Fruit fly (Drosophila melanogaster) whole organism, embryonic: ENCODE data around the gene Noa36.

Experiments
- CG12104 ChIP-seq: fragments of 200-800 bp; sonication (Bioruptor generic); optimal IDR thresholded peaks from 3 replicates; lab custom pipeline; 2016; ENCODE audit warnings: missing biosample characterization, missing genetic modification characterization
- CG12744 ChIP-seq: fragments of 200-800 bp; sonication (Bioruptor generic); optimal IDR thresholded peaks from 2 replicates; lab custom pipeline; 2016; ENCODE audit warnings: missing biosample characterization, missing genetic modification characterization
- CG14441 ChIP-seq: fragments of 200-800 bp; sonication (Bioruptor generic); IDR thresholded peaks from 2 replicates; pipeline ENCODE4 v1.3.6; 2022; ENCODE audit warnings: missing biosample characterization, missing genetic modification characterization
- CG15479 ChIP-seq: fragments of 200-800 bp; sonication (Bioruptor generic); optimal IDR thresholded peaks from 3 replicates; lab custom pipeline; 2019; ENCODE audit warnings: missing biosample characterization, mild to moderate bottlenecking, missing genetic modification characterization, moderate library complexity
- CG16779 ChIP-seq: fragments of 200-800 bp; sonication (Bioruptor generic); IDR thresholded peaks from 2 replicates; pipeline ENCODE4 v1.3.6; 2022; ENCODE audit warnings: missing biosample characterization, missing genetic modification characterization
- CG17385 ChIP-seq: fragments of 200-800 bp; sonication (Bioruptor generic); optimal IDR thresholded peaks from 3 replicates; lab custom pipeline; 2018; ENCODE audit warnings: missing biosample characterization, mild to moderate bottlenecking, missing genetic modification characterization
- CG17802 ChIP-seq: fragments of 200-800 bp; sonication (Bioruptor generic); optimal IDR thresholded peaks from 2 replicates; lab custom pipeline; 2018; ENCODE audit warnings: missing biosample characterization, mild to moderate bottlenecking, missing genetic modification characterization, moderate library complexity
- CG2889 ChIP-seq: fragments of 200-800 bp; sonication (Bioruptor generic); IDR thresholded peaks from 3 replicates; pipeline ENCODE4 v1.3.6; 2022; ENCODE audit warnings: missing biosample characterization, missing genetic modification characterization
- CG30431 ChIP-seq: fragments of 200-800 bp; sonication (Bioruptor generic); optimal IDR thresholded peaks from 2 replicates; lab custom pipeline; 2017; ENCODE audit warnings: missing biosample characterization, missing genetic modification characterization
- CG32772 ChIP-seq: fragments of 200-800 bp; sonication (Bioruptor generic); IDR thresholded peaks from 2 replicates; pipeline ENCODE4 v1.3.6; 2022; ENCODE audit warnings: missing biosample characterization, missing genetic modification characterization
- CG33557 ChIP-seq: fragments of 200-800 bp; sonication (Bioruptor generic); optimal IDR thresholded peaks from 2 replicates; lab custom pipeline; 2019; ENCODE audit warnings: missing biosample characterization, mild to moderate bottlenecking, missing genetic modification characterization, moderate library complexity
- CG34376 ChIP-seq: fragments of 200-800 bp; sonication (Bioruptor generic); optimal IDR thresholded peaks from 2 replicates; lab custom pipeline; 2018; ENCODE audit warnings: missing biosample characterization, mild to moderate bottlenecking, missing genetic modification characterization
- CG3726 ChIP-seq: fragments of 200-800 bp; sonication (Bioruptor generic); IDR thresholded peaks from 3 replicates; pipeline ENCODE4, ENCODE4 v1.3.6; 2022; ENCODE audit warnings: missing biosample characterization, missing genetic modification characterization
- CG4404 ChIP-seq: fragments of 200-800 bp; sonication (Bioruptor generic); IDR thresholded peaks from 2 replicates; pipeline ENCODE4 v1.3.6; 2022; ENCODE audit warnings: missing biosample characterization, missing genetic modification characterization
- CG7839 ChIP-seq: fragments of 200-800 bp; sonication (Bioruptor generic); optimal IDR thresholded peaks from 3 replicates; lab custom pipeline; 2018; ENCODE audit warnings: missing biosample characterization, mild to moderate bottlenecking, missing genetic modification characterization, moderate library complexity
- CG9817 ChIP-seq: fragments of 200-800 bp; sonication (Bioruptor generic); optimal IDR thresholded peaks from 2 replicates; lab custom pipeline; 2018; ENCODE audit warnings: missing biosample characterization, mild to moderate bottlenecking, missing genetic modification characterization, moderate library complexity
- Dfd ChIP-seq, 2 experiments: fragments of >200 bp; optimal IDR thresholded peaks; 2 replicates each; lab custom pipeline; 2017; ENCODE audit warnings: missing biosample characterization in 2 of 2, missing genetic modification characterization in 2 of 2
- E2f1 ChIP-seq: fragments of 200-800 bp; sonication (Bioruptor generic); IDR thresholded peaks from 2 replicates; pipeline ENCODE4 v1.3.6; 2022; ENCODE audit warnings: missing biosample characterization, missing genetic modification characterization
- Ets65A ChIP-seq: fragments of 200-800 bp; sonication (Bioruptor generic); peaks from one replicate; lab custom pipeline; 2016; ENCODE audit warnings: missing biosample characterization, missing genetic modification characterization
- GATAe ChIP-seq: fragments of 200-800 bp; sonication (Bioruptor generic); conservative IDR thresholded peaks from 2 replicates; pipeline ENCODE4 v1.3.6; 2022; ENCODE audit warnings: missing biosample characterization, missing genetic modification characterization
- HLH4C ChIP-seq: fragments of 200-800 bp; sonication (Bioruptor generic); IDR thresholded peaks from 3 replicates; pipeline ENCODE4 v1.3.6; 2022; ENCODE audit warnings: missing biosample characterization, missing genetic modification characterization; ENCODE audit not compliant: partially characterized antibody
- HmgZ ChIP-seq: fragments of 200-800 bp; sonication (Bioruptor generic); optimal IDR thresholded peaks from 2 replicates; lab custom pipeline; 2018; ENCODE audit warnings: missing biosample characterization, mild to moderate bottlenecking, missing genetic modification characterization
- Hr39 ChIP-seq: fragments of >200 bp; optimal IDR thresholded peaks from 2 replicates; lab custom pipeline; 2017
- Jarid2 ChIP-seq: fragments of 200-800 bp; sonication (Bioruptor generic); optimal IDR thresholded peaks from 3 replicates; lab custom pipeline; 2017; ENCODE audit warnings: mild to moderate bottlenecking, missing biosample characterization, missing genetic modification reagents, missing genetic modification characterization
- Lim3 ChIP-seq: fragments of 200-800 bp; sonication (Bioruptor generic); IDR thresholded peaks from 2 replicates; pipeline ENCODE4 v1.3.6; 2022; ENCODE audit warnings: missing biosample characterization, missing genetic modification characterization
- Lpt ChIP-seq: fragments of >200 bp; optimal IDR thresholded peaks from 2 replicates; lab custom pipeline; 2018; ENCODE audit warnings: missing biosample characterization, missing genetic modification characterization
- Med ChIP-seq: fragments of 200-800 bp; sonication (Bioruptor generic); peaks from one replicate; lab custom pipeline; 2016; ENCODE audit warnings: missing biosample characterization, missing genetic modification characterization, mild to moderate bottlenecking, inconsistent platforms, moderate library complexity
- Oli ChIP-seq: fragments of 200-800 bp; sonication (Bioruptor generic); optimal IDR thresholded peaks from 2 replicates; lab custom pipeline; 2018; ENCODE audit warnings: missing biosample characterization, mild to moderate bottlenecking, missing genetic modification characterization, moderate library complexity
- Spps ChIP-seq: fragments of 200-800 bp; sonication (Bioruptor generic); optimal IDR thresholded peaks from 2 replicates; lab custom pipeline; 2018; ENCODE audit warnings: missing biosample characterization, mild to moderate bottlenecking, missing genetic modification characterization
- Sry-β ChIP-seq: fragments of 200-800 bp; sonication (Bioruptor generic); optimal IDR thresholded peaks from 2 replicates; lab custom pipeline; 2018; ENCODE audit warnings: missing biosample characterization, mild to moderate bottlenecking, missing genetic modification characterization, moderate library complexity
- Trl ChIP-seq, 3 experiments: fragments of >200 bp in 2 of 3; fragments of 200-800 bp in 1 of 3; sonication (Bioruptor generic) in 1 of 3; optimal IDR thresholded peaks; 2 replicates in 1 of 3; 3 replicates in 2 of 3; lab custom pipeline; 2016 to 2017; ENCODE audit warnings: missing biosample characterization in 1 of 3, missing genetic modification characterization in 1 of 3
- bigmax ChIP-seq: fragments of 200-800 bp; sonication (Bioruptor generic); optimal IDR thresholded peaks from 2 replicates; lab custom pipeline; 2018; ENCODE audit warnings: missing biosample characterization, mild to moderate bottlenecking, missing genetic modification characterization
- cg ChIP-seq: fragments of 200-800 bp; sonication (Bioruptor generic); optimal IDR thresholded peaks from 3 replicates; lab custom pipeline; 2019; ENCODE audit warnings: missing biosample characterization, mild to moderate bottlenecking, missing genetic modification characterization, moderate library complexity
- chinmo ChIP-seq: fragments of 200-800 bp; sonication (Bioruptor generic); IDR thresholded peaks from 4 replicates; pipeline ENCODE4 v1.3.6; 2022; ENCODE audit warnings: missing biosample characterization, missing genetic modification characterization; ENCODE audit not compliant: partially characterized antibody
- chm ChIP-seq: fragments of 200-800 bp; sonication (Bioruptor generic); IDR thresholded peaks from 2 replicates; pipeline ENCODE4 v1.3.6; 2022; ENCODE audit warnings: missing biosample characterization, missing genetic modification characterization
- corto ChIP-seq: fragments of 200-800 bp; sonication (Bioruptor generic); optimal IDR thresholded peaks from 2 replicates; lab custom pipeline; 2016; ENCODE audit warnings: missing biosample characterization, mild to moderate bottlenecking, missing genetic modification characterization, moderate library complexity
- da ChIP-seq: fragments of 200-800 bp; sonication (Bioruptor generic); optimal IDR thresholded peaks from 2 replicates; lab custom pipeline; 2016; ENCODE audit warnings: missing biosample characterization, missing genetic modification characterization
- dati ChIP-seq: fragments of 200-800 bp; sonication (Bioruptor generic); IDR thresholded peaks from 2 replicates; pipeline ENCODE4 v1.3.6; 2022; ENCODE audit warnings: missing biosample characterization, missing genetic modification characterization
- gcm ChIP-seq: fragments of 200-800 bp; sonication (Bioruptor generic); optimal IDR thresholded peaks from 2 replicates; lab custom pipeline; 2019; ENCODE audit warnings: missing biosample characterization, mild to moderate bottlenecking, missing genetic modification characterization, moderate library complexity
- grn ChIP-seq: fragments of 200-800 bp; sonication (Bioruptor generic); optimal IDR thresholded peaks from 3 replicates; lab custom pipeline; 2017; ENCODE audit warnings: missing biosample characterization, missing genetic modification characterization
- peb ChIP-seq: fragments of 200-800 bp; sonication (Bioruptor generic); IDR thresholded peaks from 2 replicates; pipeline ENCODE4 v1.3.6; 2022; ENCODE audit warnings: missing biosample characterization, missing genetic modification characterization
- pzg ChIP-seq: fragments of 200-800 bp; sonication (Bioruptor generic); optimal IDR thresholded peaks from 3 replicates; lab custom pipeline; 2018; ENCODE audit warnings: missing biosample characterization, mild to moderate bottlenecking, missing genetic modification characterization, moderate library complexity
- sens ChIP-seq: fragments of 200-800 bp; sonication (Bioruptor generic); peaks from one replicate; lab custom pipeline; 2016; ENCODE audit warnings: missing biosample characterization, missing genetic modification characterization
- slbo ChIP-seq: fragments of 200-800 bp; sonication (Bioruptor generic); IDR thresholded peaks from 2 replicates; pipeline ENCODE4 v1.3.6; 2022; ENCODE audit warnings: missing biosample characterization, missing genetic modification characterization
- so ChIP-seq: fragments of 200-800 bp; sonication (Bioruptor generic); IDR thresholded peaks from 3 replicates; pipeline ENCODE4 v1.3.6; 2022; ENCODE audit warnings: missing biosample characterization, missing genetic modification characterization

Noa36 gene

DNA sequence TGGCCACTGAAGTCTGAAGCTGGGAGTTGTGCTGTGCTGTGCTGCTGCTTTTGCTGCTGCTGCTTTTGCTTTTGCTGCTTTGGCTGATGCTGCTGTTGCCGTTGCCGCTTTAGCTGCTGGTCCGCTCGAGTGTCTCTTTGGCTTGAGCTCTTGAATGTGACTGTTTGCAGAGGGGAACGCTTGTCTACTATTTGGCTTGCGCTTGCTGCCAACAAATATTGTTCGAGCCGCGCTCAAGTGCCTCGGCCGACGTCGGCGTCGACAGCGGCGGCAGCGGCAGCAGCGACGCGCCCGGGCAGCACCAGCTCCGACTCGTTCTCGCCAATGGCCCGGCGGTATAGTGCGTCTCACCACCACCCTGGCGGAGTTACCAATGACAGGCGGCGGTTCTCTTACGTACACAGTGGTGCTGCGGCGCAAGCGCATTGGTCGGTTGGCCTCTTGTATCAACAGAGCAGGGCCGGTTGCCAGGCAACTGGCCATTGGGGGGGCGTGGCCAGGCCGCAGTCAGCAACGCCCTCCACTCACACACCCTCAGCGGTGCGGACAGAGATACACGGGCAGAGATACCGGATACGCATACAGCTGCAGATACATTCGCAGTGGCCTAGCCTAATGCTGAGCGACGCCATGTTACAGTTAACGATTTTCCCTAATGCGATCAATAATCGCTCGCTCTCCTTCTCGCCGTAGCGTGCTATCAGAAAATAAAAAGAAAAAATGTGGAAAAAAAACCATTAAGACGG lies 13.8 kb downstream of the Noa36 start, which contains the start of gene fkh (continued):
- TF ChIP-seq HLH4C (GFP tag; lab: Robert Waterston, UW) = no peak
- TF ChIP-seq bigmax (GFP tag; lab: Kevin White, UChicago) = peak; percentile 59
- peak in 1 of 2 experiments; percentile 38 for TF ChIP-seq Trl (optimal IDR thresholded peaks at IDR 0.05; lab: Kevin White, UChicago)
- peak; percentile 94 for TF ChIP-seq Trl (GFP tag; optimal IDR thresholded peaks at IDR 0.05; lab: Kevin White, UChicago)
- peak; percentile 96 for TF ChIP-seq so
- peak; percentile 92 for TF ChIP-seq CG12104
- TF ChIP-seq CG34376 = peak; percentile 96
- peak; percentile 3 for TF ChIP-seq corto (GFP tag; lab: Kevin White, UChicago)
- peak; percentile 83; the same call in 2 of the 4 replicates for TF ChIP-seq chinmo
- TF ChIP-seq CG32772 (GFP tag; lab: Robert Waterston, UW) = no peak
- TF ChIP-seq da (GFP tag; lab: Kevin White, UChicago) = peak; percentile 82
- TF ChIP-seq peb (GFP tag; lab: Robert Waterston, UW) = peak; percentile 59
- peak; percentile 68 for TF ChIP-seq Sry-β
- peak; percentile 4 for TF ChIP-seq CG30431 (GFP tag; lab: Kevin White, UChicago)
- peak; percentile 52 for TF ChIP-seq CG17802 (tag; lab: Kevin White, UChicago)
- peak; percentile 68 for TF ChIP-seq Spps
- peak; percentile 90 for TF ChIP-seq gcm (GFP tag; lab: Kevin White, UChicago)

DNA sequence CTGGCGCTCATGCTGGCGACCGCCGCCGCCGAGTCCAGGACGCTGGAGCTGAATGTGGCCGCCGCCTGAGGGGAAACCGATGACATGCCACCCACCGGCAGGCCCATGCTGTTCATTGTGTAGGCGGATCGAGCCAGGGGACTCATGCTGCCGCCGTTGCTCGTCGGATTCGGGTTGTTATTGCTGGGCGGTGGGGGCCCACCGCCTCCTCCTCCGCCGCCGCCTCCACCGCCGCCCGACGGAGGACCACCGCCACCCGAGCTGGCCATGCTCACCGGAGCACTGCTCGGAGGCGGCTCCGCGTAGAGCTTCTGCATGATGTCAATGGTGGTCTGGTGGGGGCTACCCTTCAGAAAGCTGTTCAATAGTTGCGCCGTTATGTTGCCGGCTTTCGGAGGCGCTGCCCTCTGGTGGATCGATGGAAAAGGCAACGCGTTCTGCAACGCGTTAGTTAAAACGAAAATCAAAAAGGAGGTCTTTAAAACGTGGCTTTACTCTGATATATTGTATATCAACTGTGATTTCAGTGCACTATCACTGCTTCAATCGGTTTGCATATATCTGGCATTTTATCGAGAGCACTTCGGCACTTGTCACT lies 14.8 kb downstream of the Noa36 start:
- no peak for TF ChIP-seq CG7839 (tag; lab: Kevin White, UChicago)
- peak; percentile 76 for TF ChIP-seq Hr39 (lab: Kevin White, UChicago)
- TF ChIP-seq CG4404 (GFP tag; lab: Robert Waterston, UW) = no peak
- no peak for TF ChIP-seq Oli
- TF ChIP-seq slbo (GFP tag; lab: Robert Waterston, UW) = 0 out of 2 replicates have a peak, but pooled peaks have one; percentile 16
- TF ChIP-seq CG14441 (GFP tag; lab: Robert Waterston, UW) = no peak
- TF ChIP-seq Med (GFP tag; lab: Kevin White, UChicago) = peak; percentile 24
- no peak for TF ChIP-seq CG16779 (GFP tag; lab: Robert Waterston, UW)
- TF ChIP-seq sens = peak; percentile 37
- TF ChIP-seq Jarid2 = no peak

DNA sequence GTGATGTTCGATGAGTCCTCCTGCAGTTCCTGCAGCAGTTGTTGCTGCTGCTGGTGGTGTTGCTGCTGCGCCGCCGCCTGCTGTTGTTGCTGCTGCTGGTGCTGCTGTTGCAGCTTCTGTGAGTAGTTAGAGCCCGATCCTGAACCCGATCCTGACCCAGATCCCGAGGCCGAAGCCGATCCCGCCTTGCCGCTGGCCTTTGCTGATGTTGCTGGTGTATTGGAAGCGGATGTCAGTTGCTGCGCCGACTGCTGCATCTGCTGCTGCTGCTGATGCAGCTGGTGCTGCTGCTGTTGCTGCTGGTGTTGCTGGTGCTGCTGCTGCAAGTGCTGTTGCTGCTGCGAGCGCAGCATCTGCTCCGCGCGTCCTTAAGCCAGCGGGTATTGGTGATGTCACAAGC lies 16.5 kb downstream of the Noa36 start:
- TF ChIP-seq CG2889 (GFP tag; lab: Robert Waterston, UW) (no peak), CG33557 (GFP tag; lab: Kevin White, UChicago) (no peak), Dfd (GFP tag; optimal IDR thresholded peaks at IDR 0.05; lab: Kevin White, UChicago) (peak in 1 of 2 experiments; percentile 55), Ets65A (GFP tag; lab: Kevin White, UChicago) (peak; percentile 15)

DNA sequence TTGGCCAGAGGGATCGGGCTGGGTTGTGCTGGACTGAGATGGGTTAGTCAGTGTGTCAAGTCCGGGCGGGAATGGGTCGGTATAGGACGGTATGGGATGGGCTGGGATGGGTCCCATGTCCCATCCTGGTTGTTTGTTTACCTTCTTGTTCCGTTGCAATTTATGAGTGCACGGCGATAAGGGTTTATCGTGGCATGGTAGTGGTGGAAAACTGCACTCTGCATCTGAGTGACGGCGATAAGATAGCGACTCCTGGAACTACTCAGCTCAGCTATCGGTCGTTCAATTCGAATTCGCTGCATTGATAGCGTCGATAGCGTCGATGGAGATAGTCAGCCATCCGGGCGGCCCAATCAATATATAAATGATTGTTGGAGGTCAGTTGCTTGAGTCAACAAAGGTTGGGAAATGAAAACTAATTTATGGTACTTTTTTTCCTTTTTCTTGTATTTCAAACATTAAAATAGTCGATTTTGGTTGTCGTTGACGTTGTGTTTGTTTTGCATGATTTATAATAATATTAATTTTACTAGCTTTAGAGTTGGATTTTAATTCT lies 18.5 kb downstream of the Noa36 start:
- no peak for TF ChIP-seq pzg (GFP tag; lab: Kevin White, UChicago)
- no peak for TF ChIP-seq Hr39 (lab: Kevin White, UChicago)
- TF ChIP-seq GATAe (GFP tag; lab: Robert Waterston, UW) = no peak; the same call in 1 of the 2 replicates
- no peak for TF ChIP-seq CG9817 (tag; lab: Kevin White, UChicago)
- TF ChIP-seq dati (GFP tag; lab: Robert Waterston, UW) = no peak
- TF ChIP-seq Lpt (GFP tag; lab: Kevin White, UChicago) = no peak
- no peak for TF ChIP-seq chm
- no peak for TF ChIP-seq CG17385
- no peak for TF ChIP-seq E2f1 (GFP tag; lab: Robert Waterston, UW)
- peak; percentile 60 for TF ChIP-seq Med (GFP tag; lab: Kevin White, UChicago)
- no peak for TF ChIP-seq CG12744 (GFP tag; lab: Kevin White, UChicago)
- peak; percentile 64 for TF ChIP-seq CG15479 (GFP tag; lab: Kevin White, UChicago)
- TF ChIP-seq CG3726 = no peak
- TF ChIP-seq Lim3 = no peak
- TF ChIP-seq cg (GFP tag; lab: Kevin White, UChicago) = no peak
- no peak for TF ChIP-seq HmgZ
- TF ChIP-seq grn = peak; percentile 82
- TF ChIP-seq CG17802 (tag; lab: Kevin White, UChicago) = no peak
